Fruit fly (Drosophila melanogaster) Kc167 (cell line): ENCODE data around the gene puc.

Source experiments
- Myc ChIP-seq: fragments of >200 bp; optimal IDR thresholded peaks from 2 replicates; lab custom pipeline; 2017; ENCODE audit warnings: missing external identifiers
- Sin3A ChIP-seq: fragments of >200 bp; optimal IDR thresholded peaks from 2 replicates; lab custom pipeline; 2018; ENCODE audit warnings: missing external identifiers
- h ChIP-seq: fragments of >200 bp; optimal IDR thresholded peaks from 3 replicates; lab custom pipeline; 2018; ENCODE audit warnings: missing external identifiers
- insv ChIP-seq: fragments of >200 bp; optimal IDR thresholded peaks from 3 replicates; lab custom pipeline; 2018; ENCODE audit warnings: missing external identifiers
- psq ChIP-seq: fragments of >200 bp; optimal IDR thresholded peaks from 2 replicates; lab custom pipeline; 2017; ENCODE audit warnings: missing external identifiers

dm6 chr3R:8146892-8147384 lies 41.8 kb downstream of the puc start:
- no peak for TF ChIP-seq psq (lab: Kevin White, UChicago)
- TF ChIP-seq h, result no peak
- TF ChIP-seq Myc (lab: Kevin White, UChicago), result no peak
- TF ChIP-seq Sin3A (lab: Kevin White, UChicago), result no peak
- TF ChIP-seq insv (lab: Kevin White, UChicago), result no peak
